Worm (Caenorhabditis elegans) whole organism, young adult: Measurements from ENCODE around the gene kap-1.

Experiments used
- B0019.2 ChIP-seq: fragments of 200-800 bp; sonication (Bioruptor generic); conservative IDR thresholded peaks from 2 replicates; pipeline ENCODE4 v1.3.6; 2022; ENCODE audit warnings: missing genetic modification reagents, missing genetic modification characterization, missing compliant biosample characterization
- F57A8.1 ChIP-seq: fragments of 200-800 bp; sonication (Bioruptor generic); optimal IDR thresholded peaks from 2 replicates; lab custom pipeline; 2018; ENCODE audit warnings: mild to moderate bottlenecking, missing genetic modification characterization, moderate library complexity, missing compliant biosample characterization
- mes-4 ChIP-seq: sonication (generic microtip); optimal IDR thresholded peaks from 2 replicates; lab custom pipeline; 2016; ENCODE audit warnings: missing genotype, missing genetic modification characterization, missing compliant biosample characterization
- nfya-2 ChIP-seq: fragments of 200-800 bp; sonication (Bioruptor generic); IDR thresholded peaks from 2 replicates; pipeline ENCODE4 v1.3.6; 2022; ENCODE audit warnings: missing genetic modification reagents, missing genetic modification characterization, missing compliant biosample characterization
- nfyb-1 ChIP-seq: fragments of 200-800 bp; sonication (Bioruptor generic); IDR thresholded peaks from 2 replicates; pipeline ENCODE4 v1.3.6; 2022; ENCODE audit warnings: missing genetic modification reagents, missing genetic modification characterization, missing compliant biosample characterization
- unc-62 ChIP-seq: fragments of 150-350 bp; optimal IDR thresholded peaks from 2 replicates; lab custom pipeline; 2014; ENCODE audit warnings: missing biosample characterization, missing genetic modification reagents, missing genetic modification characterization

- TF ChIP-seq nfya-2 (GFP tag; lab: Robert Waterston, UW) (no peak), F57A8.1 (GFP tag; lab: Kevin White, UChicago) (no peak), nfyb-1 (GFP tag; lab: Robert Waterston, UW) (no peak), mes-4 (no peak), B0019.2 (no peak), unc-62 (GFP tag; lab: Kevin White, UChicago) (no peak)
These were observed 30.0 kb upstream of the kap-1 start, which contains the start of gene acbp-4 for ce11 chrIII:7308600-7309109.
